Worm (Caenorhabditis elegans) whole organism, late embryonic: Measurements from ENCODE around the gene zipt-7.1.

Experiments
- C08G9.2 ChIP-seq: sonication (generic microtip); optimal IDR thresholded peaks from 2 replicates; lab custom pipeline; 2016; ENCODE audit warnings: mild to moderate bottlenecking, missing genetic modification characterization, moderate library complexity, missing compliant biosample characterization
- K02D7.2 ChIP-seq: sonication (generic microtip); optimal IDR thresholded peaks from 2 replicates; lab custom pipeline; 2017; ENCODE audit warnings: mild to moderate bottlenecking, missing genetic modification characterization, missing compliant biosample characterization
- Y22D7AL.16 ChIP-seq: sonication (generic microtip); optimal IDR thresholded peaks from 2 replicates; lab custom pipeline; 2016; ENCODE audit warnings: missing genetic modification characterization, missing compliant biosample characterization
- ahr-1 ChIP-seq: sonication (generic microtip); optimal IDR thresholded peaks from 2 replicates; lab custom pipeline; 2016; ENCODE audit warnings: missing genetic modification characterization, missing compliant biosample characterization
- ama-1 ChIP-seq: fragments of 150-350 bp; optimal IDR thresholded peaks from 2 replicates; lab custom pipeline; 2014
- ceh-18 ChIP-seq: sonication (generic microtip); optimal IDR thresholded peaks from 2 replicates; lab custom pipeline; 2016; ENCODE audit warnings: missing genetic modification characterization, missing compliant biosample characterization
- ceh-19 ChIP-seq: fragments of 200-800 bp; sonication (Bioruptor generic); optimal IDR thresholded peaks from 2 replicates; lab custom pipeline; 2018; ENCODE audit warnings: mild to moderate bottlenecking, missing genetic modification characterization, missing compliant biosample characterization
- ceh-2 ChIP-seq: sonication (generic microtip); optimal IDR thresholded peaks from 2 replicates; lab custom pipeline; 2016; ENCODE audit warnings: missing genotype, missing genetic modification characterization, missing compliant biosample characterization
- ceh-22 ChIP-seq: sonication (generic microtip); optimal IDR thresholded peaks from 2 replicates; lab custom pipeline; 2017; ENCODE audit warnings: missing biosample characterization, missing genetic modification characterization
- ceh-30 ChIP-seq: fragments of 150-350 bp; optimal IDR thresholded peaks from 2 replicates; lab custom pipeline; 2014; ENCODE audit warnings: missing biosample characterization, missing genetic modification characterization
- ceh-6 ChIP-seq: fragments of 200-800 bp; sonication (Bioruptor generic); optimal IDR thresholded peaks from 2 replicates; lab custom pipeline; 2018; ENCODE audit warnings: mild to moderate bottlenecking, missing genetic modification characterization, missing compliant biosample characterization
- dve-1 ChIP-seq: sonication (generic microtip); optimal IDR thresholded peaks from 2 replicates; lab custom pipeline; 2017; ENCODE audit warnings: antibody characterized with exemption, mild to moderate bottlenecking, missing genetic modification characterization, missing compliant biosample characterization
- elt-2 ChIP-seq: sonication (generic microtip); optimal IDR thresholded peaks from 2 replicates; lab custom pipeline; 2016; ENCODE audit warnings: missing genetic modification reagents, missing genetic modification characterization, missing compliant biosample characterization
- hlh-15 ChIP-seq: sonication (generic microtip); optimal IDR thresholded peaks from 2 replicates; lab custom pipeline; 2016; ENCODE audit warnings: missing genetic modification characterization, missing compliant biosample characterization
- hlh-30 ChIP-seq: sonication (generic microtip); optimal IDR thresholded peaks from 2 replicates; lab custom pipeline; 2017; ENCODE audit warnings: antibody characterized with exemption, missing genetic modification characterization, missing compliant biosample characterization; ENCODE audit not compliant: insufficient read depth
- mec-3 ChIP-seq: sonication (generic microtip); optimal IDR thresholded peaks from 2 replicates; lab custom pipeline; 2016; ENCODE audit warnings: borderline replicate concordance, missing genetic modification characterization, missing compliant biosample characterization
- nfya-1 ChIP-seq: sonication (generic microtip); optimal IDR thresholded peaks from 2 replicates; lab custom pipeline; 2017; ENCODE audit warnings: missing genetic modification characterization, mild to moderate bottlenecking, missing compliant biosample characterization, antibody characterized with exemption, moderate library complexity
- nhr-11 ChIP-seq: fragments of 150-350 bp; optimal IDR thresholded peaks from 2 replicates; lab custom pipeline; 2014; ENCODE audit warnings: missing biosample characterization, missing genetic modification characterization
- nhr-232 ChIP-seq: sonication (generic microtip); optimal IDR thresholded peaks from 2 replicates; lab custom pipeline; 2016; ENCODE audit warnings: missing genetic modification characterization, missing compliant biosample characterization
- npax-4 ChIP-seq: sonication (generic microtip); optimal IDR thresholded peaks from 2 replicates; lab custom pipeline; 2016; ENCODE audit warnings: missing genetic modification characterization, missing compliant biosample characterization
- pax-1 ChIP-seq: fragments of 150-350 bp; optimal IDR thresholded peaks from 2 replicates; lab custom pipeline; 2014; ENCODE audit warnings: missing biosample characterization, missing genetic modification characterization
- pha-4 ChIP-seq: fragments of 150-350 bp; optimal IDR thresholded peaks from 2 replicates; lab custom pipeline; 2018; ENCODE audit warnings: missing biosample characterization, missing genetic modification reagents, missing genetic modification characterization
- pqm-1 ChIP-seq: sonication (generic microtip); optimal IDR thresholded peaks from 2 replicates; lab custom pipeline; 2016; ENCODE audit warnings: missing genetic modification characterization, missing compliant biosample characterization
- sox-4 ChIP-seq: sonication (generic microtip); optimal IDR thresholded peaks from 2 replicates; lab custom pipeline; 2017; ENCODE audit warnings: mild to moderate bottlenecking, missing genetic modification characterization, inconsistent platforms, missing compliant biosample characterization
- tbx-7 ChIP-seq: sonication (generic microtip); optimal IDR thresholded peaks from 2 replicates; lab custom pipeline; 2016; ENCODE audit warnings: missing genotype, missing genetic modification characterization, missing compliant biosample characterization
- unc-3 ChIP-seq, 2 experiments: fragments of 200-800 bp in 1 of 2; sonication (Bioruptor generic) in 1 of 2; sonication (generic microtip) in 1 of 2; conservative IDR thresholded peaks in 1 of 2; optimal IDR thresholded peaks in 1 of 2; 2 replicates each; pipeline versions ENCODE4 v1.3.6 to Lab custom; 2016 to 2022; ENCODE audit warnings: missing compliant biosample characterization in 2 of 2, missing genetic modification characterization in 2 of 2, missing genetic modification reagents in 1 of 2
- unc-42 ChIP-seq: sonication (generic microtip); optimal IDR thresholded peaks from 2 replicates; lab custom pipeline; 2016; ENCODE audit warnings: missing genotype, missing genetic modification characterization, missing compliant biosample characterization
- unc-55 ChIP-seq: sonication (generic microtip); optimal IDR thresholded peaks from 2 replicates; lab custom pipeline; 2017; ENCODE audit warnings: missing biosample characterization, missing genetic modification reagents, missing genetic modification characterization
- unc-86 ChIP-seq: sonication (generic microtip); optimal IDR thresholded peaks from 2 replicates; lab custom pipeline; 2016; ENCODE audit warnings: missing genetic modification characterization, missing compliant biosample characterization

Gene zipt-7.1

ce11 chrIV:17247184-17247583 is 40.8 kb downstream of the zipt-7.1 start:
- TF ChIP-seq pha-4 (tag; lab: Kevin White, UChicago) (no peak), mec-3 (tag; lab: Kevin White, UChicago) (no peak), unc-86 (no peak), unc-55 (no peak), ceh-30 (tag; lab: Kevin White, UChicago) (no peak), ama-1 (lab: Kevin White, UChicago) (no peak), Y22D7AL.16 (tag; lab: Kevin White, UChicago) (no peak), pax-1 (tag; lab: Kevin White, UChicago) (no peak), C08G9.2 (tag; lab: Kevin White, UChicago) (no peak), elt-2 (tag; lab: Kevin White, UChicago) (no peak), tbx-7 (tag; lab: Kevin White, UChicago) (no peak), ceh-2 (no peak), nhr-11 (tag; lab: Kevin White, UChicago) (no peak), ceh-18 (tag; lab: Kevin White, UChicago) (no peak), hlh-15 (tag; lab: Kevin White, UChicago) (no peak), unc-42 (no peak)

ce11 chrIV:17245200-17245599 is 42.7 kb downstream of the zipt-7.1 start, which contains the start of gene ZK550.2:
TSS of gene ZK550.2 (plus strand) at chrIV:17245584.
- TF ChIP-seq ahr-1 (no peak), ceh-6 (GFP tag; lab: Kevin White, UChicago) (no peak), elt-2 (tag; lab: Kevin White, UChicago) (peak; percentile 85), pqm-1 (tag; lab: Kevin White, UChicago) (peak; percentile 54), ceh-22 (no peak), tbx-7 (tag; lab: Kevin White, UChicago) (no peak), ceh-19 (no peak), pha-4 (tag; lab: Kevin White, UChicago) (no peak), K02D7.2 (no peak), hlh-30 (tag; lab: Kevin White, UChicago) (no peak), dve-1 (tag; lab: Kevin White, UChicago) (no peak), sox-4 (no peak), unc-55 (no peak), unc-3 (GFP tag; conservative IDR thresholded peaks at IDR 0.05; lab: Robert Waterston, UW) (no peak), unc-3 (tag; optimal IDR thresholded peaks at IDR 0.05; lab: Kevin White, UChicago) (no peak), mec-3 (tag; lab: Kevin White, UChicago) (no peak), unc-86 (no peak)

ce11 chrIV:17238951-17239350 is 49.0 kb downstream of the zipt-7.1 start:
- TF ChIP-seq npax-4 (tag; lab: Kevin White, UChicago) = no peak
- TF ChIP-seq unc-42 = peak; percentile 71

- no peak for TF ChIP-seq dve-1 (tag; lab: Kevin White, UChicago)
- TF ChIP-seq nhr-232 (tag; lab: Kevin White, UChicago) = no peak
- TF ChIP-seq ceh-18 (tag; lab: Kevin White, UChicago) = no peak
- no peak for TF ChIP-seq ama-1 (lab: Kevin White, UChicago)
- TF ChIP-seq unc-42 = peak; percentile 34
- TF ChIP-seq nfya-1 = no peak
- no peak for TF ChIP-seq ahr-1
- TF ChIP-seq, all 69 proteins: peak for 1
These were observed 50.9 kb downstream of the zipt-7.1 start for ce11 chrIV:17237029-17237428.
